Worm (Caenorhabditis elegans): ENCODE measurements around the gene glb-30.

Gene glb-30

DNA sequence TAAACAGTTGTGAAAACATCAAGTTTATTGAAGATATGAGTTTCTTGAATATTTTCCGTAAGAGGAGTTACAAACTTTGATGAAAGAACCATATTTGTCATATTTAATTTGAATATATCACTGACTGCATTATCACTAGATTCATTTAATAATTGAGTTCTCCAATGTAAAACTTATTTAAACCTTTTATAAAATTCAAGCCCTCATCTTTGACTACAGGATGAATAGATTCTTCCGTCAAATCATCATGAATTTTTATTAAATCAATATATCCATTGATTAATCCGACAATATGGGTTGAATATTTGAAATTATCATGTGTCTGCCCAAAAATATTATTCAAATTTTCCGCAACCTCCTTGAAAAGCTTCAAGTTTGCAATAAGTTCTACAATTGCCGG lies 19.6 kb upstream of the glb-30 start, which contains the start of gene Y22D7AR.7:
TSS of gene Y22D7AR.7 (minus strand) at position 101 of the 400 bp plus-strand sequence.
- TF ChIP-seq lin-15B (tag; optimal IDR thresholded peaks at IDR 0.05): no peak
- TF ChIP-seq unc-62 (GFP tag; optimal IDR thresholded peaks at IDR 0.05): no peak
- no peak for TF ChIP-seq egl-27 (tag; optimal IDR thresholded peaks at IDR 0.05)
- no peak for TF ChIP-seq ceh-9 (tag; optimal IDR thresholded peaks at IDR 0.05)
- no peak for TF ChIP-seq ceh-82 (tag; optimal IDR thresholded peaks at IDR 0.05)
- TF ChIP-seq ztf-4 (tag; optimal IDR thresholded peaks at IDR 0.05): no peak
- no peak for TF ChIP-seq nhr-43 (tag; optimal IDR thresholded peaks at IDR 0.05; ENCODE audit: poor library complexity, severe bottlenecking)
- TF ChIP-seq mdl-1 (tag; optimal IDR thresholded peaks at IDR 0.05): no peak
- TF ChIP-seq nhr-11 (tag; optimal IDR thresholded peaks at IDR 0.05): no peak
- no peak for TF ChIP-seq mml-1 (tag; optimal IDR thresholded peaks at IDR 0.05)
- no peak for TF ChIP-seq snpc-4 (tag; optimal IDR thresholded peaks at IDR 0.05)

DNA sequence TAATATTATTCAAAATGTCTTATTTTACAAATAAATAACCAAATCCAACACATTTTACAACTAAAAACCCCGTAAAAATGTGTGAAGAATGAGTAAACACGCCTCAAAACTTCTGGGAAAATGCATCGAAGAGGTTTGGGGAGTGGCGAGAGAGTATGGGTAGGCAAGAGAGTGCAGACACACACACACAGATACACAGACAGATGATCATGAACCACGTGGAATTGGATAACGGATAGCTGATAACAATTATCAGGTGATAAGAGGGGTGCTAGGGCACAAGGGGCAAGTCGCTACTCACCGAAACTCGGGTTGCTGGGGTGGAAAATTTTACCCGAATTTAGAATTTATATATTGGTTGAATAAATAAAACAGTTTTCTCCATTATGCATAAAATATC lies 13.8 kb upstream of the glb-30 start:
- TF ChIP-seq nhr-11 (tag; optimal IDR thresholded peaks at IDR 0.05): no peak
- TF ChIP-seq nhr-25 (tag; optimal IDR thresholded peaks at IDR 0.05): no peak
- peak; percentile 14 for TF ChIP-seq mdl-1 (tag; optimal IDR thresholded peaks at IDR 0.05)
- TF ChIP-seq nhr-23 (tag; optimal IDR thresholded peaks at IDR 0.05): no peak
- peak; percentile 6 for TF ChIP-seq lin-39 (tag; optimal IDR thresholded peaks at IDR 0.05)
- peak; percentile 52 for TF ChIP-seq elt-2 (tag; optimal IDR thresholded peaks at IDR 0.05)
- TF ChIP-seq aly-2 (tag; optimal IDR thresholded peaks at IDR 0.05): no peak
- no peak for TF ChIP-seq egl-27 (tag; optimal IDR thresholded peaks at IDR 0.05)
- TF ChIP-seq mml-1 (tag; optimal IDR thresholded peaks at IDR 0.05): no peak
- TF ChIP-seq nhr-43 (tag; optimal IDR thresholded peaks at IDR 0.05; ENCODE audit: poor library complexity, severe bottlenecking): peak; percentile 31

DNA sequence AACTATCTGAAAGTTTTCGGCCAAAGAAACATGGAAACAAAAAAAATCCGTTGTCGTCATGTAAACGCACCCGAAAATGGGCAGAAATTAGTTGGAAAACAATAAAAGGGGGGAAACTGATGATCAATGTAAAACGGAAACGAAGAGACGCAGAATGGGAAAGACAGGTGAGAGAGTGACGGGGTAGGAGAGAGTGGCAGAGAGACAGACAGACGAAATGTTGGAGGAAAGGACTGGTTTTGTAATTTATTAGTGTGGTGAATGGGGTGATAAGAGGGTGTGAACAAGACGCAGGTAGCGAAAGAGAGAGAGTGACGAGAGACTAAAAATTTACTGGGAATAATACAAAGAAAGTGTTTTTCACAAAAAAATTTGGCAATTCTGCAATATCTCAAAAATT lies 12.6 kb upstream of the glb-30 start:
- TF ChIP-seq nhr-28 (tag; optimal IDR thresholded peaks at IDR 0.05) (no peak), R02D3.7 (tag; optimal IDR thresholded peaks at IDR 0.05) (peak; percentile 51), nhr-43 (tag; optimal IDR thresholded peaks at IDR 0.05; ENCODE audit: poor library complexity, severe bottlenecking) (peak; percentile 74), nhr-77 (tag; optimal IDR thresholded peaks at IDR 0.05) (no peak), elt-2 (tag; optimal IDR thresholded peaks at IDR 0.05) (peak; percentile 93), daf-12 (tag; optimal IDR thresholded peaks at IDR 0.05) (no peak), fkh-2 (tag; optimal IDR thresholded peaks at IDR 0.05) (no peak), elt-1 (tag; optimal IDR thresholded peaks at IDR 0.05) (no peak), nfya-1 (tag; optimal IDR thresholded peaks at IDR 0.05; ENCODE audit: insufficient read depth) (peak; percentile 73), lsy-12 (tag; optimal IDR thresholded peaks at IDR 0.05) (peak; percentile 9), pha-4 (tag; optimal IDR thresholded peaks at IDR 0.05) (peak; percentile 76), ama-1 (optimal IDR thresholded peaks at IDR 0.05) (no peak), elt-3 (tag; optimal IDR thresholded peaks at IDR 0.05) (peak in 1 of 3 experiments; percentile 51), tbx-2 (tag; optimal IDR thresholded peaks at IDR 0.05) (no peak), nhr-12 (tag; optimal IDR thresholded peaks at IDR 0.05) (no peak), skn-1 (tag; optimal IDR thresholded peaks at IDR 0.05) (peak; percentile 55), nhr-25 (tag; optimal IDR thresholded peaks at IDR 0.05) (peak; percentile 82), unc-62 (GFP tag; optimal IDR thresholded peaks at IDR 0.05) (no peak), unc-39 (tag; optimal IDR thresholded peaks at IDR 0.05) (no peak), hmg-11 (tag; optimal IDR thresholded peaks at IDR 0.05) (peak; percentile 24), sea-2 (GFP tag; optimal IDR thresholded peaks at IDR 0.05) (no peak), nhr-67 (tag; optimal IDR thresholded peaks at IDR 0.05) (no peak), mml-1 (tag; optimal IDR thresholded peaks at IDR 0.05) (no peak), lin-15B (tag; optimal IDR thresholded peaks at IDR 0.05) (peak; percentile 41), fos-1 (tag; optimal IDR thresholded peaks at IDR 0.05) (no peak), ceh-28 (tag; optimal IDR thresholded peaks at IDR 0.05) (peak; percentile 80), nhr-23 (tag; optimal IDR thresholded peaks at IDR 0.05) (peak; percentile 89), mdl-1 (tag; optimal IDR thresholded peaks at IDR 0.05) (no peak), jun-1 (tag; optimal IDR thresholded peaks at IDR 0.05) (peak; percentile 84), snpc-4 (tag; optimal IDR thresholded peaks at IDR 0.05) (no peak), egl-5 (tag; optimal IDR thresholded peaks at IDR 0.05) (peak; percentile 96), lin-39 (tag; optimal IDR thresholded peaks at IDR 0.05) (peak; percentile 45), ceh-82 (tag; optimal IDR thresholded peaks at IDR 0.05) (no peak), pqm-1 (tag; optimal IDR thresholded peaks at IDR 0.05) (peak; percentile 93), nhr-11 (tag; optimal IDR thresholded peaks at IDR 0.05) (no peak), nhr-76 (tag; optimal IDR thresholded peaks at IDR 0.05) (no peak)

Measured in whole organism, L3 larva.